Fruit fly (Drosophila melanogaster) whole organism, embryonic: ENCODE measurements around the gene RpS2.

ENCODE experiments used
- Atf6 ChIP-seq: fragments of 200-800 bp; sonication (Bioruptor generic); IDR thresholded peaks from 2 replicates; pipeline ENCODE4 v1.3.6; 2022; ENCODE audit warnings: missing biosample characterization, missing genetic modification characterization
- CG11456 ChIP-seq: fragments of 200-800 bp; sonication (Bioruptor generic); IDR thresholded peaks from 3 replicates; pipeline ENCODE4 v1.3.6; 2022; ENCODE audit warnings: missing biosample characterization, missing genetic modification characterization
- CG13123 ChIP-seq: fragments of 200-800 bp; sonication (Bioruptor generic); optimal IDR thresholded peaks from 2 replicates; lab custom pipeline; 2016; ENCODE audit warnings: missing biosample characterization, missing genetic modification characterization
- CG13624 ChIP-seq: fragments of 200-800 bp; sonication (Bioruptor generic); optimal IDR thresholded peaks from 2 replicates; lab custom pipeline; 2016; ENCODE audit warnings: missing biosample characterization, missing genetic modification characterization
- CG14710 ChIP-seq: fragments of 200-800 bp; sonication (Bioruptor generic); optimal IDR thresholded peaks from 3 replicates; lab custom pipeline; 2019; ENCODE audit warnings: missing biosample characterization, mild to moderate bottlenecking, missing genetic modification characterization, moderate library complexity
- CG14860 ChIP-seq: fragments of 200-800 bp; sonication (Bioruptor generic); IDR thresholded peaks from 3 replicates; pipeline ENCODE4 v1.3.6; 2022; ENCODE audit warnings: missing biosample characterization, missing genetic modification characterization; ENCODE audit not compliant: partially characterized antibody
- CG15514 ChIP-seq: fragments of 200-800 bp; sonication (Bioruptor generic); optimal IDR thresholded peaks from 3 replicates; lab custom pipeline; 2017; ENCODE audit warnings: missing biosample characterization, missing genetic modification characterization, mild to moderate bottlenecking, moderate library complexity, missing genetic modification reagents
- CG17186 ChIP-seq: fragments of 200-800 bp; sonication (Bioruptor generic); optimal IDR thresholded peaks from 3 replicates; lab custom pipeline; 2017; ENCODE audit warnings: missing biosample characterization, missing genetic modification reagents, missing genetic modification characterization
- CG18011 ChIP-seq: fragments of 200-800 bp; sonication (Bioruptor generic); optimal IDR thresholded peaks from 2 replicates; lab custom pipeline; 2017; ENCODE audit warnings: missing biosample characterization, missing genetic modification characterization, mild to moderate bottlenecking, moderate library complexity, missing genotype
- CG2120 ChIP-seq: fragments of 200-800 bp; sonication (Bioruptor generic); optimal IDR thresholded peaks from 3 replicates; lab custom pipeline; 2016; ENCODE audit warnings: missing biosample characterization, missing genetic modification characterization
- CG2712 ChIP-seq: fragments of 200-800 bp; optimal IDR thresholded peaks from 3 replicates; lab custom pipeline; 2019; ENCODE audit warnings: missing biosample characterization, mild to moderate bottlenecking, missing genetic modification characterization, moderate library complexity
- CG3163 ChIP-seq: fragments of 200-800 bp; sonication (Bioruptor generic); optimal IDR thresholded peaks from 3 replicates; lab custom pipeline; 2016; ENCODE audit warnings: missing biosample characterization, missing genetic modification characterization
- CG32767 ChIP-seq: fragments of 200-800 bp; sonication (Bioruptor generic); IDR thresholded peaks from 2 replicates; pipeline ENCODE4 v1.3.6; 2022; ENCODE audit warnings: missing biosample characterization, missing genetic modification characterization
- CG32772 ChIP-seq: fragments of 200-800 bp; sonication (Bioruptor generic); IDR thresholded peaks from 2 replicates; pipeline ENCODE4 v1.3.6; 2022; ENCODE audit warnings: missing biosample characterization, missing genetic modification characterization
- CG33213 ChIP-seq: fragments of 200-800 bp; sonication (Bioruptor generic); optimal IDR thresholded peaks from 3 replicates; lab custom pipeline; 2016; ENCODE audit warnings: missing biosample characterization, missing genetic modification characterization
- CG3847 ChIP-seq: fragments of 200-800 bp; sonication (Bioruptor generic); IDR thresholded peaks from 2 replicates; pipeline ENCODE4 v1.3.6; 2022; ENCODE audit warnings: missing biosample characterization, missing genetic modification characterization
- CG42726 ChIP-seq: fragments of 200-800 bp; sonication (Bioruptor generic); IDR thresholded peaks from 2 replicates; pipeline ENCODE4 v1.3.6; 2022; ENCODE audit warnings: missing biosample characterization, missing genetic modification characterization; ENCODE audit not compliant: partially characterized antibody
- CG4854 ChIP-seq: fragments of 200-800 bp; sonication (Bioruptor generic); optimal IDR thresholded peaks from 2 replicates; lab custom pipeline; 2016; ENCODE audit warnings: missing biosample characterization, missing genetic modification characterization, inconsistent platforms
- CG7786 ChIP-seq: fragments of 200-800 bp; sonication (Bioruptor generic); optimal IDR thresholded peaks from 2 replicates; lab custom pipeline; 2016; ENCODE audit warnings: missing biosample characterization, missing genetic modification characterization
- CG7839 ChIP-seq: fragments of 200-800 bp; sonication (Bioruptor generic); optimal IDR thresholded peaks from 3 replicates; lab custom pipeline; 2018; ENCODE audit warnings: missing biosample characterization, mild to moderate bottlenecking, missing genetic modification characterization, moderate library complexity
- CG8281 ChIP-seq: fragments of 200-800 bp; sonication (Bioruptor generic); optimal IDR thresholded peaks from 2 replicates; lab custom pipeline; 2018; ENCODE audit warnings: missing biosample characterization, mild to moderate bottlenecking, missing genetic modification characterization, moderate library complexity
- CG8478 ChIP-seq: fragments of >200 bp; optimal IDR thresholded peaks from 2 replicates; lab custom pipeline; 2018
- CG9437 ChIP-seq: fragments of 200-800 bp; sonication (Bioruptor generic); optimal IDR thresholded peaks from 2 replicates; lab custom pipeline; 2018; ENCODE audit warnings: missing biosample characterization, mild to moderate bottlenecking, missing genetic modification characterization
- Dp ChIP-seq: fragments of 200-800 bp; sonication (Bioruptor generic); optimal IDR thresholded peaks from 2 replicates; lab custom pipeline; 2018; ENCODE audit warnings: missing biosample characterization, mild to moderate bottlenecking, missing genetic modification characterization, moderate library complexity
- E2f2 ChIP-seq: fragments of 200-800 bp; sonication (Bioruptor generic); IDR thresholded peaks from 2 replicates; pipeline ENCODE4 v1.3.6; 2022; ENCODE audit warnings: missing biosample characterization, missing genetic modification characterization
- Ets97D ChIP-seq: fragments of 200-800 bp; sonication (Bioruptor generic); optimal IDR thresholded peaks from 3 replicates; lab custom pipeline; 2016; ENCODE audit warnings: missing biosample characterization, missing genetic modification characterization
- GATAe ChIP-seq: fragments of 200-800 bp; sonication (Bioruptor generic); conservative IDR thresholded peaks from 2 replicates; pipeline ENCODE4 v1.3.6; 2022; ENCODE audit warnings: missing biosample characterization, missing genetic modification characterization
- HHEX ChIP-seq: fragments of 200-800 bp; sonication (Bioruptor generic); optimal IDR thresholded peaks from 3 replicates; lab custom pipeline; 2017; ENCODE audit warnings: missing biosample characterization, mild to moderate bottlenecking, missing genetic modification characterization, missing genetic modification reagents
- Hr51 ChIP-seq, 2 experiments: fragments of 200-800 bp; sonication (Bioruptor generic); optimal IDR thresholded peaks; 2 replicates in 1 of 2; 3 replicates in 1 of 2; lab custom pipeline; 2016 to 2018; ENCODE audit warnings: missing biosample characterization in 2 of 2, missing genetic modification characterization in 2 of 2, mild to moderate bottlenecking in 1 of 2, moderate library complexity in 1 of 2
- MESR4 ChIP-seq: fragments of 200-800 bp; sonication (Bioruptor generic); optimal IDR thresholded peaks from 2 replicates; lab custom pipeline; 2018; ENCODE audit warnings: missing biosample characterization, mild to moderate bottlenecking, missing genetic modification characterization, moderate library complexity
- Mes4 ChIP-seq: fragments of 200-800 bp; sonication (Bioruptor generic); optimal IDR thresholded peaks from 2 replicates; lab custom pipeline; 2016; ENCODE audit warnings: missing biosample characterization, missing genetic modification characterization
- NFAT ChIP-seq: fragments of 200-800 bp; sonication (Bioruptor generic); IDR thresholded peaks from 2 replicates; pipeline ENCODE4 v1.3.6; 2022; ENCODE audit warnings: missing biosample characterization, missing genetic modification characterization
- Rfx ChIP-seq: fragments of 200-800 bp; sonication (Bioruptor generic); IDR thresholded peaks from 2 replicates; pipeline ENCODE4 v1.3.6; 2022; ENCODE audit warnings: missing biosample characterization, missing genetic modification characterization
- Vsx1 ChIP-seq: fragments of 200-800 bp; sonication (Bioruptor generic); optimal IDR thresholded peaks from 2 replicates; lab custom pipeline; 2017; ENCODE audit warnings: missing biosample characterization, mild to moderate bottlenecking, missing genetic modification characterization, missing genetic modification reagents
- YL-1 ChIP-seq: fragments of 200-800 bp; sonication (Bioruptor generic); optimal IDR thresholded peaks from 3 replicates; lab custom pipeline; 2017; ENCODE audit warnings: missing biosample characterization, mild to moderate bottlenecking, missing genetic modification characterization
- br ChIP-seq: fragments of >200 bp; optimal IDR thresholded peaks from 2 replicates; lab custom pipeline; 2017
- crol ChIP-seq: fragments of 200-800 bp; sonication (Bioruptor generic); IDR thresholded peaks from 2 replicates; pipeline ENCODE4 v1.3.6; 2022; ENCODE audit warnings: missing biosample characterization, missing genetic modification characterization
- eve ChIP-seq, 2 experiments: fragments of >200 bp; optimal IDR thresholded peaks; 2 replicates each; lab custom pipeline; 2017; ENCODE audit warnings: missing biosample characterization in 2 of 2, missing genetic modification characterization in 2 of 2
- eyg ChIP-seq: fragments of 200-800 bp; sonication (Bioruptor generic); optimal IDR thresholded peaks from 3 replicates; lab custom pipeline; 2016; ENCODE audit warnings: missing biosample characterization, missing genetic modification characterization
- fru ChIP-seq: fragments of >200 bp; optimal IDR thresholded peaks from 2 replicates; lab custom pipeline; 2017
- jumu ChIP-seq: fragments of 200-800 bp; sonication (Bioruptor generic); optimal IDR thresholded peaks from 3 replicates; lab custom pipeline; 2016; ENCODE audit warnings: missing biosample characterization, missing genetic modification characterization
- lbe ChIP-seq: fragments of 200-800 bp; sonication (Bioruptor generic); optimal IDR thresholded peaks from 2 replicates; lab custom pipeline; 2016; ENCODE audit warnings: missing biosample characterization, mild to moderate bottlenecking, missing genetic modification characterization
- lmd ChIP-seq: fragments of 200-800 bp; sonication (Bioruptor generic); IDR thresholded peaks from 2 replicates; pipeline ENCODE4 v1.3.6; 2022; ENCODE audit warnings: missing biosample characterization, missing genetic modification characterization
- pzg ChIP-seq: fragments of 200-800 bp; sonication (Bioruptor generic); optimal IDR thresholded peaks from 3 replicates; lab custom pipeline; 2018; ENCODE audit warnings: missing biosample characterization, mild to moderate bottlenecking, missing genetic modification characterization, moderate library complexity
- shn ChIP-seq: fragments of 200-800 bp; sonication (Bioruptor generic); optimal IDR thresholded peaks from 3 replicates; lab custom pipeline; 2016; ENCODE audit warnings: missing biosample characterization, missing genetic modification characterization
- slp2 ChIP-seq: fragments of 200-800 bp; sonication (Bioruptor generic); optimal IDR thresholded peaks from 2 replicates; lab custom pipeline; 2016; ENCODE audit warnings: missing biosample characterization, missing genetic modification characterization
- sob ChIP-seq: fragments of 200-800 bp; sonication (Bioruptor generic); IDR thresholded peaks from 2 replicates; pipeline ENCODE4 v1.3.6; 2022; ENCODE audit warnings: missing biosample characterization, missing genetic modification characterization
- ssp ChIP-seq: fragments of 200-800 bp; sonication (Bioruptor generic); IDR thresholded peaks from 2 replicates; pipeline ENCODE4 v1.3.6; 2022; ENCODE audit warnings: missing biosample characterization, missing genetic modification characterization
- sug ChIP-seq: fragments of 200-800 bp; optimal IDR thresholded peaks from 2 replicates; lab custom pipeline; 2019; ENCODE audit warnings: missing biosample characterization, mild to moderate bottlenecking, missing genetic modification characterization, moderate library complexity
- tin ChIP-seq: fragments of 200-800 bp; sonication (Bioruptor generic); optimal IDR thresholded peaks from 3 replicates; lab custom pipeline; 2016; ENCODE audit warnings: missing biosample characterization, missing genetic modification characterization
- vvl ChIP-seq: fragments of 200-800 bp; sonication (Bioruptor generic); IDR thresholded peaks from 2 replicates; pipeline ENCODE4 v1.3.6; 2022; ENCODE audit warnings: missing biosample characterization, missing genetic modification characterization
- zen2 ChIP-seq: fragments of 200-800 bp; sonication (Bioruptor generic); IDR thresholded peaks from 3 replicates; pipeline ENCODE4 v1.3.6; 2022; ENCODE audit warnings: missing biosample characterization, missing genetic modification characterization; ENCODE audit not compliant: partially characterized antibody

The RpS2 gene

dm6 chr2L:9937908-9938307 lies 40.6 kb upstream of the RpS2 start, which contains the start of gene Arglu1 (continued):
- TF ChIP-seq CG4854 (GFP tag; lab: Kevin White, UChicago) = no peak
- peak; percentile 22 for TF ChIP-seq tin
- 0 out of 2 replicates have a peak, but pooled peaks have one; percentile 18 for TF ChIP-seq ssp (GFP tag; lab: Robert Waterston, UW)
- no peak for TF ChIP-seq Dp
- TF ChIP-seq CG7786 = peak; percentile 33
- peak; percentile 14 for TF ChIP-seq CG3163 (GFP tag; lab: Kevin White, UChicago)
- TF ChIP-seq CG11456 = peak; percentile 63; the same call in 1 of the 3 replicates
- TF ChIP-seq CG3847 = 0 out of 2 replicates have a peak, but pooled peaks have one; percentile 32
- TF ChIP-seq slp2 (GFP tag; lab: Kevin White, UChicago) = no peak
- peak; percentile 28 for TF ChIP-seq CG2712
- TF ChIP-seq eyg (GFP tag; lab: Kevin White, UChicago) = peak; percentile 25
- 0 out of 2 replicates have a peak, but pooled peaks have one; percentile 35 for TF ChIP-seq vvl (GFP tag; lab: Robert Waterston, UW)
- TF ChIP-seq Vsx1 (GFP tag; lab: Kevin White, UChicago) = no peak
- TF ChIP-seq MESR4 (GFP tag; lab: Kevin White, UChicago) = peak; percentile 85
- TF ChIP-seq CG33213 (GFP tag; lab: Kevin White, UChicago) = peak; percentile 37
- TF ChIP-seq CG13123 (GFP tag; lab: Kevin White, UChicago) = no peak
- TF ChIP-seq Mes4 (GFP tag; lab: Kevin White, UChicago) = no peak
- TF ChIP-seq CG2120 (GFP tag; lab: Kevin White, UChicago) = peak; percentile 46
- peak; percentile 61 for TF ChIP-seq Rfx (GFP tag; lab: Robert Waterston, UW)
- peak; percentile 14 for TF ChIP-seq CG18011
- 0 out of 3 replicates have a peak, but pooled peaks have one; percentile 23 for TF ChIP-seq zen2
- no peak for TF ChIP-seq CG9437 (GFP tag; lab: Kevin White, UChicago)
- TF ChIP-seq GATAe (GFP tag; lab: Robert Waterston, UW) = no peak
- TF ChIP-seq CG17186 (GFP tag; lab: Kevin White, UChicago) = no peak
- TF ChIP-seq Ets97D (GFP tag; lab: Kevin White, UChicago) = peak; percentile 37
- peak; percentile 78 for TF ChIP-seq CG15514 (GFP tag; lab: Kevin White, UChicago)
- TF ChIP-seq CG8478 (lab: Kevin White, UChicago) = no peak
- peak; percentile 34; the same call in 1 of the 2 replicates for TF ChIP-seq NFAT
- TF ChIP-seq jumu (GFP tag; lab: Kevin White, UChicago) = peak; percentile 26
- TF ChIP-seq CG32767 (GFP tag; lab: Robert Waterston, UW) = no peak
- TF ChIP-seq sob (GFP tag; lab: Robert Waterston, UW) = peak; percentile 57; the same call in 1 of the 2 replicates
- no peak for TF ChIP-seq sug
- TF ChIP-seq CG42726 (GFP tag; lab: Robert Waterston, UW) = no peak
- TF ChIP-seq CG8281 = no peak
- TF ChIP-seq E2f2 (GFP tag; lab: Robert Waterston, UW) = no peak
- no peak for TF ChIP-seq crol (GFP tag; lab: Robert Waterston, UW)
- TF ChIP-seq eve (GFP tag; optimal IDR thresholded peaks at IDR 0.05; lab: Kevin White, UChicago) = no peak
- TF ChIP-seq CG14860 (GFP tag; lab: Robert Waterston, UW) = no peak
- peak; percentile 26 for TF ChIP-seq CG13624 (GFP tag; lab: Kevin White, UChicago)
- peak in 1 of 2 experiments; percentile 6 for TF ChIP-seq Hr51 (GFP tag; optimal IDR thresholded peaks at IDR 0.05; lab: Kevin White, UChicago)
- no peak for TF ChIP-seq fru (lab: Kevin White, UChicago)
- no peak for TF ChIP-seq Atf6 (GFP tag; lab: Robert Waterston, UW)
- peak; percentile 77 for TF ChIP-seq CG32772 (GFP tag; lab: Robert Waterston, UW)
- peak; percentile 60 for TF ChIP-seq pzg
- no peak for TF ChIP-seq CG7839 (tag; lab: Kevin White, UChicago)
- TF ChIP-seq shn (GFP tag; lab: Kevin White, UChicago) = no peak
- no peak for TF ChIP-seq br (lab: Kevin White, UChicago)
- TF ChIP-seq YL-1 (GFP tag; lab: Kevin White, UChicago) = peak; percentile 55
- TF ChIP-seq lbe (GFP tag; lab: Kevin White, UChicago) = peak; percentile 29
- peak; percentile 26; the same call in 1 of the 2 replicates for TF ChIP-seq lmd
- no peak for TF ChIP-seq HHEX
- TF ChIP-seq CG14710 (tag; lab: Kevin White, UChicago) = no peak
